Worm (Caenorhabditis elegans): ENCODE measurements around the gene srg-54.

DNA sequence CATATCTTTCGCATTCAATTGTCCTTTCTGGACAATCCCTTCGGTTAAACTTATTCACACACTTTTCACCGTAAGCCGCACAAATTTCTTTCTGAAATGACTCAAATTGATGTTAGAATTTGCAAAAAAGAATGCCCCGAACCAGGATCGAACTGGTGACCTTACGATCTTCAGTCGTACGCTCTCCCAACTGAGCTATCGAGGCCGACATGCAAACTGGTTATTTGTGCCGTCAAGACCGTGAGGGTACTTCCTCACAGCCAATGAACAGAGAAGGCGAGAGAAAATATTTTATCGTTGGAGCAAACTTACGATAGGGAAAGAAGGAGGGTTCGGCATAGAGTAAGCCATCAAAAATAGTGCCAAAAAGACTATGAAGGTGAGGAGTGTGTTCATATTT is 47.7 kb downstream of the srg-54 start:
- TF ChIP-seq sea-1 (GFP tag; conservative IDR thresholded peaks at IDR 0.05), result no peak
- TF ChIP-seq tbx-37 (GFP tag; conservative IDR thresholded peaks at IDR 0.05), result peak; percentile 49; the same call in 1 of the 2 replicates
- TF ChIP-seq B0310.2 (tag; optimal IDR thresholded peaks at IDR 0.05), result peak; percentile 72
- peak; percentile 30 for TF ChIP-seq ceh-13 (GFP tag; optimal IDR thresholded peaks at IDR 0.05)
- no peak for TF ChIP-seq ama-1 (optimal IDR thresholded peaks at IDR 0.05)
- TF ChIP-seq tra-4 (tag; optimal IDR thresholded peaks at IDR 0.05), result no peak
- no peak for TF ChIP-seq hmbx-1 (tag; optimal IDR thresholded peaks at IDR 0.05)
- no peak for TF ChIP-seq ets-7 (tag; optimal IDR thresholded peaks at IDR 0.05)
- peak; percentile 73 for TF ChIP-seq flt-1 (GFP tag; IDR thresholded peaks at IDR 0.05)
- peak; percentile 83 for TF ChIP-seq pes-1 (GFP tag; IDR thresholded peaks at IDR 0.05)
- no peak for TF ChIP-seq hnd-1 (tag; optimal IDR thresholded peaks at IDR 0.05)
